Fruit fly (Drosophila melanogaster) Kc167 (cell line): Measurements from ENCODE around the gene nanos.

Source experiments
- psq ChIP-seq: fragments of >200 bp; optimal IDR thresholded peaks from 2 replicates; lab custom pipeline; 2017; ENCODE audit warnings: missing external identifiers
- ttk ChIP-seq: sonication (Bioruptor generic); optimal IDR thresholded peaks from 2 replicates; lab custom pipeline; 2017; ENCODE audit warnings: missing external identifiers

DNA sequence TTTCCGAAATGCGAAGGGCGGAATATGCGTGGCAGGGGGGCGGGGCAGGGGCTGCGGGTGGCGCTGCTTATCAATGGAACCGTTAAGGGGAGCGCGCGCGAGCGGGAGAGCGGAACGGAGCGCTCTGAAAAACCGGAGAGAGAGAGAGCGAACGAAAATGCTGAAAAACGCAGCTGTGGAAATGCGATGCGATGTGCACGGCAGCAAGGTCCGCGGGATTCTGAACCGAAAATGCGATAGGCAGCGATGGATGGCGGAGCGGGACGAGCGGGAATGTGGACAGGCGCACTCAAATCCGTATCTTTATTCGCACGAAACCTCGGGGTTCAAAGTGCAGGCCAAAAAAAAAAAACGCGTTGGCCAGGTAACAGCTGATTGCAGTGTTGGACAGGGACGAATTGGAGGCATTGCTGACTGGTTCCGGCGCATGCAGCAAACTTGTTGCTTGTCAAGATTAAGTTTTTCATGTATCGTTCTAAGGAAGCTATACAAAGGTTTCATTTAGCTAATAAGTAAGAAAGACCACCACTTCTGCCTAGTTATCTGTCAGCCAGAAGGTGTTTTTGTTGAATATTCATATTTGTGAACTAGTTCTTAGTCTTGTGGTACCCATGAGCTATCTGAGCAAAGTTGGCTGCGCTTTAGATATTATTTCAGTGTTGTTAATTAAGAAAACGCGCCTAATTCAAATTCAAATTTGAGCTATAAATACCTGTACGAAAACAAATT lies 9.4 kb upstream of the nanos start, which contains the start of gene Ppcs:
- TF ChIP-seq ttk (lab: Kevin White, UChicago) (no peak), psq (lab: Kevin White, UChicago) (no peak)
